Worm (Caenorhabditis elegans): ENCODE results near the gene C53D6.6.
A peak's percentile ranks its signal among the peaks of the same experiment; 100 is the strongest.

Gene C53D6.6

DNA sequence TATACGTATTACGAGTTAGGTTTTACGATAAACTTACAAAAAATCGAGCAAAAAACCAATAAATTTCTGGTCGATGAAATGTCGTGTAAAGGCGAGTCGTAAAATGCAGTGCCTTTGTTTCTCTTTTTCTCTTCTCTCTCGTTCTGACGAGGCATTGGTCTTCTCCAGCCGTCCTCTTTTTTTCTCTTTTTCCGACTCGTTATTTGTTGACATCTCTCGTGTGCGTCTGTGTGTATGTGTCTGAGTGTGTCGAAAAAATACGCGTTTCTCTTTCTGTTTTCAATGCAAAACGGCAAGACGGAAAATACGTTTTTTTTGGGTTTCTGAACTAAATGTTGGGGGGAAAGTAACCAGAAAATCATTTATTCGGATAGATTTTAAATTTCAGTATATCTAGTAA, at the start of gene C53D6.6:
Gene C53D6.6 (minus strand): TSS at position 118 of the 400 bp plus-strand sequence.
- no peak for TF ChIP-seq him-1 (tag; optimal IDR thresholded peaks at IDR 0.05)
- TF ChIP-seq W03F9.2 (tag; optimal IDR thresholded peaks at IDR 0.05): no peak
- no peak for TF ChIP-seq dao-5 (tag; optimal IDR thresholded peaks at IDR 0.05)

- TF ChIP-seq dao-5 (tag; optimal IDR thresholded peaks at IDR 0.05) (no peak), W03F9.2 (tag; optimal IDR thresholded peaks at IDR 0.05) (no peak), him-1 (tag; optimal IDR thresholded peaks at IDR 0.05) (no peak)
Observed at ce11 chrIV:9082055-9082454, 49.6 kb upstream of the C53D6.6 start, which contains the start of gene twk-8. Gene twk-8, plus strand, starts transcription at chrIV:9082355.

- TF ChIP-seq him-1 (tag; optimal IDR thresholded peaks at IDR 0.05) (no peak), dao-5 (tag; optimal IDR thresholded peaks at IDR 0.05) (no peak), W03F9.2 (tag; optimal IDR thresholded peaks at IDR 0.05) (no peak)
Observed at ce11 chrIV:9080201-9080600, 47.7 kb upstream of the C53D6.6 start.

DNA sequence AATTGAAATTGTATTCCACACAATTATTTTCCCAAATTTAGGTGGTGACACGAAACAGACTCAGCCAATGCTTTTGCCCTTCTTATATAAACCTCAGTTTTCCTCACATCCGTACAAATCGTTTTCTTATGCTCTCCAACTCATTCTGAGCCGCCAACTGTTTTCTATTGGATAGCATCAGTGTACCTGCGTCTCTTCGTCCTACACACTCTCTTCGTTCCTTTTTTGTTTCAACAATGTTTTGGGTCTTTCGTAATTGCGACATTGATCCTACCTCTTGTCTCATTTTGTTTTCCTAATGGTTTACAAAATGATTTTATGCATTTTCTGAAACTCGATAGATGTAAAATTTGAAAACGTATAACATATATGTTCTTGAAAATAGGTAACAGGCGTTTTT, 46.9 kb upstream of the C53D6.6 start:
- TF ChIP-seq him-1 (tag; optimal IDR thresholded peaks at IDR 0.05): no peak
- TF ChIP-seq W03F9.2 (tag; optimal IDR thresholded peaks at IDR 0.05): no peak
- TF ChIP-seq dao-5 (tag; optimal IDR thresholded peaks at IDR 0.05): no peak

- TF ChIP-seq dao-5 (tag; optimal IDR thresholded peaks at IDR 0.05): no peak
- TF ChIP-seq him-1 (tag; optimal IDR thresholded peaks at IDR 0.05): no peak
- TF ChIP-seq W03F9.2 (tag; optimal IDR thresholded peaks at IDR 0.05): no peak
Observed at ce11 chrIV:9078469-9078868, 46.0 kb upstream of the C53D6.6 start, which contains the start of gene mans-4. Gene mans-4, minus strand, starts transcription at chrIV:9078569.

DNA sequence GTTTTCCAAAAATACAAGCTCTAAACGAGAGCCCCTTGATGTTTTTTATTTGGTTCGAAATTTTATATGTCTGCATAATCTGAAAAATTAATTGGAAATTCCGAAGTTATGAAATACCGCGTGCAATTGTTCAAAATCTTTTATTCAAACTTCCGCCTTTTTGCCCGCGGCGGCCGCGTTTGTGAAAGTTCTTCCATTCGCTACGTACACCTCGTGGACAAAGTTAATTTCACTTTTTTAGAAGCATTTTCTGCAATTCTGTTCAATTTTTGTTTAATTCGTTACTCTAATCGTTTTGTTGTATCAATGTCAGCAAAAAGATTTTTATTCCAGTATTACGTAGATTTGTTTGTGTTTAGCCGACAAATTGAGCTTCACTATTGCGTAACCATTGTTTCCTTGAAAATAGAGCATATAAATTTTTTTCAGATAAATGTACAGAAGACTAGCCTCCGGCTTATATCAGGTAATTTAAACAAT, 41.8 kb upstream of the C53D6.6 start, which contains the start of gene mppb-1:
Gene mppb-1 (plus strand): TSS at position 430 of the 480 bp plus-strand sequence.
- TF ChIP-seq him-1 (tag; optimal IDR thresholded peaks at IDR 0.05) (peak; percentile 66), W03F9.2 (tag; optimal IDR thresholded peaks at IDR 0.05) (peak; percentile 72), dao-5 (tag; optimal IDR thresholded peaks at IDR 0.05) (no peak)

- TF ChIP-seq W03F9.2 (tag; optimal IDR thresholded peaks at IDR 0.05) (no peak), dao-5 (tag; optimal IDR thresholded peaks at IDR 0.05) (no peak), him-1 (tag; optimal IDR thresholded peaks at IDR 0.05) (no peak)
Observed at ce11 chrIV:9070188-9070587, 37.7 kb upstream of the C53D6.6 start.

DNA sequence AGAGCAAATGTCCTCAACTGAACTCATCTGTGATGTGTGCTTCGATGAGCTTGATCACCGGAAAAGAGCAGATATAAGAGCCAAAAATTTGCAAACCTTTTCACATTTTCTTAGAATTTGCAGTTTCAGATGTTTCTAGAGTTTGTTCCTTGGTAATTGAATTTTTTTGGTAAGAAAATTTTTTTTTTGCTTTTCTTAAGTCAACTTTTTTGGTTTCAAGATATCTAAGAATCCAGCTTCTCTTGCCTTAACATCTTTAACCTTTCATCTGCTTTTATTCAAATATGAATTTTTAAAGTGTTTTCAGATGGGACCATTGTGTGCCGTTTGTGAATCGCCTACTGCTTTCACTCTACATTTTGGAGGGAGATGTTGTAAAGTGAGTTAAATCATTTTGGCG, 37.2 kb upstream of the C53D6.6 start, which contains the start of gene nhr-11:
Gene nhr-11 (plus strand): TSS at position 301 of the 400 bp plus-strand sequence.
- no peak for TF ChIP-seq W03F9.2 (tag; optimal IDR thresholded peaks at IDR 0.05)
- no peak for TF ChIP-seq him-1 (tag; optimal IDR thresholded peaks at IDR 0.05)
- no peak for TF ChIP-seq dao-5 (tag; optimal IDR thresholded peaks at IDR 0.05)

- TF ChIP-seq W03F9.2 (tag; optimal IDR thresholded peaks at IDR 0.05) (no peak), him-1 (tag; optimal IDR thresholded peaks at IDR 0.05) (no peak), dao-5 (tag; optimal IDR thresholded peaks at IDR 0.05) (no peak)
Observed at ce11 chrIV:9063518-9063917, 31.1 kb upstream of the C53D6.6 start.

DNA sequence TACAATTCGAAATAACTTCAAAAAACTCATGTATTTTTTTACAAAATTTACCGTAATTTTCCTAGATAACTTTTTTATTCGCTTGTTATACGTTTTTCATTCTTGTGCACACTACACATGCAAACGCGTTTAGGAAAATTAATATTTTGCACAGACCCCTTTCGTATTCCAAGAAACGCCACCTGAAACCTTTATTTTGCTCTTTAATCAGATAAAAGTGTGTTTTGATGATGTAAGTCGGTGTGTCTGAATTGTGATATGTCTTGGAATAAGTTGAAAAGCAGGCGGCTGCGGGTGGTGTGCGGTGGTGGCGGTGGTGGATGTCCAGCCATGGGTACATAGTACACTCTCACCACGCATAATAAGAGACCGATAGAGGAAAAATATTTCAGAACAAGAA, 20.9 kb upstream of the C53D6.6 start:
- TF ChIP-seq dao-5 (tag; optimal IDR thresholded peaks at IDR 0.05): no peak

- TF ChIP-seq him-1 (tag; optimal IDR thresholded peaks at IDR 0.05) (no peak), dao-5 (tag; optimal IDR thresholded peaks at IDR 0.05) (no peak), W03F9.2 (tag; optimal IDR thresholded peaks at IDR 0.05) (no peak)
Observed at ce11 chrIV:9051510-9052175, 19.2 kb upstream of the C53D6.6 start.

DNA sequence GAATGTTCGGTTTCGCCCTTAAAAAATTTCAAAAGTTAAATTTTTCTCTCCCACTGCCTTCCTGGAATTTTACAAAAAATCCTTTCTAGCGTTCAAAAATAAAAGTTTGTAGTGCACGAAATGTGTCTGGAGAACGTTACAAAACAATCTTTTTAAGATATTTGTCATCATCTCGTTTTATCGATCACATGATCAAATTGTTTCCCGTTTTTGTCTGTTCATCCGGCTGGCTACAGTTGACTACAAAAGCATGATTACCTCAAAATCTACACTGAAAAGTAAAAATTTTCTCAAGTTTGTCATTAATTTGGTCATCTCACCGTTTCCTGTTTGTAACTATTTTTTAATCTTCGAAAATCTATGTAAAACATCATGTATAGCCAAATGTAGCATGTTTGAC, 18.6 kb upstream of the C53D6.6 start:
- no peak for TF ChIP-seq W03F9.2 (tag; optimal IDR thresholded peaks at IDR 0.05)
- TF ChIP-seq him-1 (tag; optimal IDR thresholded peaks at IDR 0.05): no peak
- TF ChIP-seq dao-5 (tag; optimal IDR thresholded peaks at IDR 0.05): no peak

ce11 chrIV:9045252-9045651, 12.8 kb upstream of the C53D6.6 start, which contains the start of gene Y73F4A.1:
Gene Y73F4A.1, minus strand, starts transcription at chrIV:9045352.
- TF ChIP-seq W03F9.2 (tag; optimal IDR thresholded peaks at IDR 0.05) (no peak), him-1 (tag; optimal IDR thresholded peaks at IDR 0.05) (no peak), dao-5 (tag; optimal IDR thresholded peaks at IDR 0.05) (no peak)

- TF ChIP-seq him-1 (tag; optimal IDR thresholded peaks at IDR 0.05) (no peak), W03F9.2 (tag; optimal IDR thresholded peaks at IDR 0.05) (no peak), dao-5 (tag; optimal IDR thresholded peaks at IDR 0.05) (no peak)
Observed at ce11 chrIV:9043224-9043623, 10.8 kb upstream of the C53D6.6 start, which contains the start of gene Y73F4A.2. Gene Y73F4A.2, minus strand, starts transcription at chrIV:9043347.

- TF ChIP-seq dao-5 (tag; optimal IDR thresholded peaks at IDR 0.05): no peak
- no peak for TF ChIP-seq him-1 (tag; optimal IDR thresholded peaks at IDR 0.05)
- no peak for TF ChIP-seq W03F9.2 (tag; optimal IDR thresholded peaks at IDR 0.05)
Observed at ce11 chrIV:9040393-9040792, 7.9 kb upstream of the C53D6.6 start, which contains the start of gene Y73F4A.3. Gene Y73F4A.3, minus strand, starts transcription at chrIV:9040493.

All from whole organism, L4/young adult.